Fruit fly (Drosophila melanogaster) whole organism, embryonic: Measurements from ENCODE around the gene Sprn.

Experiments
- Asciz ChIP-seq: fragments of 200-800 bp; sonication (Bioruptor generic); optimal IDR thresholded peaks from 2 replicates; lab custom pipeline; 2017; ENCODE audit warnings: missing biosample characterization, mild to moderate bottlenecking, missing genetic modification characterization, missing genetic modification reagents
- Awh ChIP-seq: fragments of 200-800 bp; sonication (Bioruptor generic); IDR thresholded peaks from 2 replicates; pipeline ENCODE4, ENCODE4 v1.3.6; 2022; ENCODE audit warnings: missing biosample characterization, missing genetic modification characterization
- CG10147 ChIP-seq: fragments of 200-800 bp; sonication (Bioruptor generic); optimal IDR thresholded peaks from 2 replicates; lab custom pipeline; 2019; ENCODE audit warnings: missing biosample characterization, mild to moderate bottlenecking, missing genetic modification characterization, moderate library complexity
- CG11695 ChIP-seq: fragments of 200-800 bp; sonication (Bioruptor generic); IDR thresholded peaks from 3 replicates; pipeline ENCODE4 v1.3.6; 2022; ENCODE audit warnings: missing biosample characterization, missing genetic modification characterization
- CG12155 ChIP-seq: fragments of 200-800 bp; sonication (Bioruptor generic); optimal IDR thresholded peaks from 3 replicates; lab custom pipeline; 2016; ENCODE audit warnings: missing biosample characterization, missing genetic modification characterization
- CG12219 ChIP-seq: fragments of 200-800 bp; sonication (Bioruptor generic); optimal IDR thresholded peaks from 3 replicates; lab custom pipeline; 2018; ENCODE audit warnings: missing biosample characterization, mild to moderate bottlenecking, missing genetic modification characterization
- CG14965 ChIP-seq: fragments of 200-800 bp; sonication (Bioruptor generic); optimal IDR thresholded peaks from 2 replicates; lab custom pipeline; 2016; ENCODE audit warnings: missing biosample characterization, missing genetic modification characterization, borderline replicate concordance
- CG15269 ChIP-seq: fragments of 200-800 bp; sonication (Bioruptor generic); optimal IDR thresholded peaks from 2 replicates; lab custom pipeline; 2018; ENCODE audit warnings: missing biosample characterization, mild to moderate bottlenecking, missing genetic modification characterization, moderate library complexity
- CG1603 ChIP-seq: fragments of 200-800 bp; sonication (Bioruptor generic); optimal IDR thresholded peaks from 2 replicates; lab custom pipeline; 2019; ENCODE audit warnings: missing biosample characterization, mild to moderate bottlenecking, missing genetic modification characterization, moderate library complexity
- CG17385 ChIP-seq: fragments of 200-800 bp; sonication (Bioruptor generic); optimal IDR thresholded peaks from 3 replicates; lab custom pipeline; 2018; ENCODE audit warnings: missing biosample characterization, mild to moderate bottlenecking, missing genetic modification characterization
- CG18262 ChIP-seq: fragments of 200-800 bp; optimal IDR thresholded peaks from 3 replicates; lab custom pipeline; 2019; ENCODE audit warnings: missing biosample characterization, mild to moderate bottlenecking, missing genetic modification characterization, moderate library complexity
- CG18476 ChIP-seq: fragments of 200-800 bp; sonication (Bioruptor generic); optimal IDR thresholded peaks from 2 replicates; lab custom pipeline; 2016; ENCODE audit warnings: missing biosample characterization, mild to moderate bottlenecking, missing genetic modification characterization
- CG2678 ChIP-seq: fragments of 200-800 bp; sonication (Bioruptor generic); optimal IDR thresholded peaks from 3 replicates; lab custom pipeline; 2019; ENCODE audit warnings: missing biosample characterization, mild to moderate bottlenecking, missing genetic modification characterization, moderate library complexity
- CG34376 ChIP-seq: fragments of 200-800 bp; sonication (Bioruptor generic); optimal IDR thresholded peaks from 2 replicates; lab custom pipeline; 2018; ENCODE audit warnings: missing biosample characterization, mild to moderate bottlenecking, missing genetic modification characterization
- CG34422 ChIP-seq: fragments of 200-800 bp; sonication (Bioruptor generic); IDR thresholded peaks from 3 replicates; pipeline ENCODE4 v1.3.6; 2022; ENCODE audit warnings: missing biosample characterization, missing genetic modification characterization
- CG4617 ChIP-seq: fragments of 200-800 bp; sonication (Bioruptor generic); optimal IDR thresholded peaks from 3 replicates; lab custom pipeline; 2016; ENCODE audit warnings: missing biosample characterization, missing genetic modification characterization, borderline replicate concordance
- CG6272 ChIP-seq: fragments of 200-800 bp; sonication (Bioruptor generic); IDR thresholded peaks from 2 replicates; pipeline ENCODE4 v1.3.6; 2022; ENCODE audit warnings: missing biosample characterization, missing genetic modification characterization
- CG6689 ChIP-seq: fragments of 200-800 bp; sonication (Bioruptor generic); IDR thresholded peaks from 2 replicates; pipeline ENCODE4 v1.3.6; 2022; ENCODE audit warnings: missing biosample characterization, missing genetic modification characterization
- CG6791 ChIP-seq: fragments of 200-800 bp; sonication (Bioruptor generic); IDR thresholded peaks from 3 replicates; pipeline ENCODE4 v1.3.6; 2022; ENCODE audit warnings: missing biosample characterization, missing genetic modification characterization; ENCODE audit not compliant: partially characterized antibody
- CG6854 ChIP-seq: fragments of 200-800 bp; sonication (Bioruptor generic); optimal IDR thresholded peaks from 3 replicates; lab custom pipeline; 2017; ENCODE audit warnings: missing biosample characterization, mild to moderate bottlenecking, missing genetic modification characterization
- CG7928 ChIP-seq: fragments of 200-800 bp; sonication (Bioruptor generic); optimal IDR thresholded peaks from 2 replicates; lab custom pipeline; 2017; ENCODE audit warnings: missing biosample characterization, mild to moderate bottlenecking, missing genetic modification characterization
- CG9797 ChIP-seq: fragments of 200-800 bp; sonication (Bioruptor generic); optimal IDR thresholded peaks from 3 replicates; lab custom pipeline; 2018; ENCODE audit warnings: missing biosample characterization, mild to moderate bottlenecking, missing genetic modification characterization
- Dref ChIP-seq: fragments of 200-800 bp; sonication (Bioruptor generic); IDR thresholded peaks from 2 replicates; pipeline ENCODE4 v1.3.6; 2022; ENCODE audit warnings: missing biosample characterization, missing genetic modification characterization
- ERR ChIP-seq: fragments of 200-800 bp; sonication (Bioruptor generic); optimal IDR thresholded peaks from 2 replicates; lab custom pipeline; 2016; ENCODE audit warnings: missing biosample characterization, missing genetic modification characterization
- GATAe ChIP-seq: fragments of 200-800 bp; sonication (Bioruptor generic); conservative IDR thresholded peaks from 2 replicates; pipeline ENCODE4 v1.3.6; 2022; ENCODE audit warnings: missing biosample characterization, missing genetic modification characterization
- HmgD ChIP-seq: fragments of 200-800 bp; sonication (Bioruptor generic); optimal IDR thresholded peaks from 3 replicates; lab custom pipeline; 2016; ENCODE audit warnings: missing biosample characterization, missing genetic modification characterization
- HmgZ ChIP-seq: fragments of 200-800 bp; sonication (Bioruptor generic); optimal IDR thresholded peaks from 2 replicates; lab custom pipeline; 2018; ENCODE audit warnings: missing biosample characterization, mild to moderate bottlenecking, missing genetic modification characterization
- Mad ChIP-seq: fragments of 200-800 bp; sonication (Bioruptor generic); optimal IDR thresholded peaks from 2 replicates; lab custom pipeline; 2016; ENCODE audit warnings: missing biosample characterization, missing genetic modification characterization
- NfI ChIP-seq: fragments of 200-800 bp; sonication (Bioruptor generic); optimal IDR thresholded peaks from 3 replicates; lab custom pipeline; 2018; ENCODE audit warnings: missing biosample characterization, mild to moderate bottlenecking, missing genetic modification characterization, moderate library complexity
- Sox102F ChIP-seq: fragments of 200-800 bp; sonication (Bioruptor generic); optimal IDR thresholded peaks from 2 replicates; lab custom pipeline; 2018; ENCODE audit warnings: missing biosample characterization, mild to moderate bottlenecking, missing genetic modification characterization, moderate library complexity
- Spps ChIP-seq: fragments of 200-800 bp; sonication (Bioruptor generic); optimal IDR thresholded peaks from 2 replicates; lab custom pipeline; 2018; ENCODE audit warnings: missing biosample characterization, mild to moderate bottlenecking, missing genetic modification characterization
- Usf ChIP-seq: fragments of 200-800 bp; sonication (Bioruptor generic); optimal IDR thresholded peaks from 2 replicates; lab custom pipeline; 2017; ENCODE audit warnings: missing genotype, missing biosample characterization, missing genetic modification characterization
- ase ChIP-seq: fragments of 200-800 bp; sonication (Bioruptor generic); IDR thresholded peaks from 3 replicates; pipeline ENCODE4 v1.3.6; 2022; ENCODE audit warnings: missing biosample characterization, missing genetic modification characterization
- bbx ChIP-seq: fragments of 200-800 bp; sonication (Bioruptor generic); IDR thresholded peaks from 2 replicates; pipeline ENCODE4 v1.3.6; 2022; ENCODE audit warnings: missing biosample characterization, missing genetic modification characterization; ENCODE audit not compliant: partially characterized antibody
- bigmax ChIP-seq: fragments of 200-800 bp; sonication (Bioruptor generic); optimal IDR thresholded peaks from 2 replicates; lab custom pipeline; 2018; ENCODE audit warnings: missing biosample characterization, mild to moderate bottlenecking, missing genetic modification characterization
- chn ChIP-seq: fragments of 200-800 bp; sonication (Bioruptor generic); optimal IDR thresholded peaks from 2 replicates; lab custom pipeline; 2016; ENCODE audit warnings: missing biosample characterization, missing genetic modification characterization
- croc ChIP-seq: fragments of 200-800 bp; sonication (Bioruptor generic); conservative IDR thresholded peaks from 3 replicates; pipeline ENCODE4 v1.3.6; 2022; ENCODE audit warnings: missing biosample characterization, missing genetic modification characterization
- crp ChIP-seq, 2 experiments: fragments of 200-800 bp; sonication (Bioruptor generic); optimal IDR thresholded peaks; 2 replicates in 1 of 2; 3 replicates in 1 of 2; lab custom pipeline; 2017; ENCODE audit warnings: missing biosample characterization in 2 of 2, missing genetic modification characterization in 2 of 2, mild to moderate bottlenecking in 1 of 2, moderate library complexity in 1 of 2
- hb ChIP-seq: fragments of 200-800 bp; sonication (Bioruptor generic); IDR thresholded peaks from 3 replicates; pipeline ENCODE4 v1.3.6; 2022; ENCODE audit warnings: missing biosample characterization, missing genetic modification characterization; ENCODE audit not compliant: partially characterized antibody
- lbe ChIP-seq: fragments of 200-800 bp; sonication (Bioruptor generic); optimal IDR thresholded peaks from 2 replicates; lab custom pipeline; 2016; ENCODE audit warnings: missing biosample characterization, mild to moderate bottlenecking, missing genetic modification characterization
- pnt ChIP-seq: fragments of 200-800 bp; sonication (Bioruptor generic); optimal IDR thresholded peaks from 3 replicates; lab custom pipeline; 2016; ENCODE audit warnings: missing biosample characterization, missing genetic modification characterization
- ranshi ChIP-seq: fragments of 200-800 bp; sonication (Bioruptor generic); IDR thresholded peaks from 2 replicates; pipeline ENCODE4 v1.3.6; 2022; ENCODE audit warnings: missing biosample characterization, missing genetic modification characterization
- row ChIP-seq: fragments of 200-800 bp; sonication (Bioruptor generic); IDR thresholded peaks from 3 replicates; pipeline ENCODE4 v1.3.6; 2022; ENCODE audit warnings: missing biosample characterization, missing genetic modification characterization
- sens-2 ChIP-seq: fragments of 200-800 bp; sonication (Bioruptor generic); IDR thresholded peaks from 2 replicates; pipeline ENCODE4 v1.3.6; 2022; ENCODE audit warnings: missing biosample characterization, missing genetic modification characterization
- stc ChIP-seq: fragments of 200-800 bp; sonication (Bioruptor generic); IDR thresholded peaks from 2 replicates; pipeline ENCODE4 v1.3.6; 2022; ENCODE audit warnings: missing biosample characterization, missing genetic modification characterization
- tap ChIP-seq: fragments of 200-800 bp; optimal IDR thresholded peaks from 3 replicates; lab custom pipeline; 2019; ENCODE audit warnings: missing biosample characterization, mild to moderate bottlenecking, missing genetic modification characterization, moderate library complexity
- tll ChIP-seq, 2 experiments: fragments of 200-800 bp in 1 of 2; fragments of >200 bp in 1 of 2; sonication (Bioruptor generic) in 1 of 2; optimal IDR thresholded peaks; 2 replicates each; lab custom pipeline; 2017 to 2019; ENCODE audit warnings: missing biosample characterization in 2 of 2, missing genetic modification characterization in 2 of 2, mild to moderate bottlenecking in 1 of 2, moderate library complexity in 1 of 2
- unc-4 ChIP-seq: fragments of 200-800 bp; sonication (Bioruptor generic); IDR thresholded peaks from 2 replicates; pipeline ENCODE4 v1.3.6; 2022; ENCODE audit warnings: missing biosample characterization, missing genetic modification characterization; ENCODE audit not compliant: partially characterized antibody
- wor ChIP-seq: fragments of 200-800 bp; sonication (Bioruptor generic); IDR thresholded peaks from 2 replicates; pipeline ENCODE4 v1.3.6; 2022; ENCODE audit warnings: missing biosample characterization, missing genetic modification characterization
- zfh2 ChIP-seq: fragments of 200-800 bp; sonication (Bioruptor generic); optimal IDR thresholded peaks from 2 replicates; lab custom pipeline; 2016; ENCODE audit warnings: missing biosample characterization, missing genetic modification characterization

Gene Sprn

DNA sequence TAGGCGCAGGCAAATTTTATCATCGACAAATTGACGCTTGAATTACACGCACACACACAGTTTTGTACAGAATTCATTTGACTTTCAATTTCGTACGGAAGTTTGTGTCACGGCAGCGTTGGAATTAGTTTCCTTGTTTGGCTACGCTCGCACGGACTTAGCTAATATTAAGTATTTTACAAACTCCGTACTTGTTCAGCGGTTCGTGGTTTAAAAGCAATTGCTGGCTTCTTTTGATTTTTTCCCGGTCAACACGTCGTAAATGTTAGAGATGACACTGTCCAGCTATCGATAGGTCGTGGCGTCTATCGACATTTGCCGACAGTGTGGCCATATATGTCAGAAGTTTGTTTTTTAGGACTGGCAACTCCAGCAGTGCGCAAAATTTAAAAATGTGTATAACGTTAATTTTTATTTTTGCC, 45.6 kb upstream of the Sprn start, which contains the start of gene CycA (continued):
- no peak for TF ChIP-seq ase (GFP tag; lab: Robert Waterston, UW)
- peak; percentile 15 for TF ChIP-seq CG12155 (GFP tag; lab: Kevin White, UChicago)
- no peak for TF ChIP-seq CG11695 (GFP tag; lab: Robert Waterston, UW)
- no peak for TF ChIP-seq pnt (GFP tag; lab: Kevin White, UChicago)
- peak; percentile 29 for TF ChIP-seq CG4617 (GFP tag; lab: Kevin White, UChicago)
- no peak for TF ChIP-seq ERR (GFP tag; lab: Kevin White, UChicago)
- TF ChIP-seq Usf (GFP tag; lab: Kevin White, UChicago): no peak
- TF ChIP-seq CG7928 (GFP tag; lab: Kevin White, UChicago): no peak
- TF ChIP-seq CG2678: no peak
- 0 out of 2 replicates have a peak, but pooled peaks have one; percentile 2 for TF ChIP-seq ranshi
- peak; percentile 2 for TF ChIP-seq CG18262 (tag; lab: Kevin White, UChicago)
- no peak for TF ChIP-seq sens-2
- no peak for TF ChIP-seq CG6689 (GFP tag; lab: Robert Waterston, UW)
- TF ChIP-seq row (GFP tag; lab: Robert Waterston, UW): peak; percentile 13; the same call in 1 of the 3 replicates
- no peak for TF ChIP-seq CG6272 (GFP tag; lab: Robert Waterston, UW)
- no peak for TF ChIP-seq NfI (GFP tag; lab: Kevin White, UChicago)
- TF ChIP-seq CG12219 (GFP tag; lab: Kevin White, UChicago): no peak
- peak; percentile 85 for TF ChIP-seq unc-4 (GFP tag; lab: Robert Waterston, UW)
- TF ChIP-seq Dref: peak; percentile 95
- peak; percentile 89 for TF ChIP-seq bbx
- peak; percentile 40 for TF ChIP-seq HmgZ (tag; lab: Kevin White, UChicago)
- peak; percentile 94 for TF ChIP-seq CG9797 (GFP tag; lab: Kevin White, UChicago)
- TF ChIP-seq CG17385 (GFP tag; lab: Kevin White, UChicago): no peak
- no peak for TF ChIP-seq CG10147 (GFP tag; lab: Kevin White, UChicago)
- no peak for TF ChIP-seq CG18476
- no peak for TF ChIP-seq GATAe (GFP tag; lab: Robert Waterston, UW)
- peak; percentile 26 for TF ChIP-seq zfh2 (GFP tag; lab: Kevin White, UChicago)
- peak; percentile 43 for TF ChIP-seq CG34376 (GFP tag; lab: Kevin White, UChicago)
- TF ChIP-seq lbe (GFP tag; lab: Kevin White, UChicago): peak; percentile 8
- no peak for TF ChIP-seq chn (GFP tag; lab: Kevin White, UChicago)
- TF ChIP-seq stc (GFP tag; lab: Robert Waterston, UW): no peak
- TF ChIP-seq croc (GFP tag; lab: Robert Waterston, UW): no peak
- TF ChIP-seq Sox102F (GFP tag; lab: Kevin White, UChicago): no peak
- TF ChIP-seq wor (GFP tag; lab: Robert Waterston, UW): no peak
- no peak for TF ChIP-seq CG6854 (GFP tag; lab: Kevin White, UChicago)
- no peak for TF ChIP-seq Asciz (GFP tag; lab: Kevin White, UChicago)
- TF ChIP-seq tap (tag; lab: Kevin White, UChicago): no peak
- TF ChIP-seq CG34422 (GFP tag; lab: Robert Waterston, UW): no peak
- peak; percentile 1 for TF ChIP-seq Mad (GFP tag; lab: Kevin White, UChicago)
- TF ChIP-seq crp (GFP tag; optimal IDR thresholded peaks at IDR 0.05; lab: Kevin White, UChicago): peak in 1 of 2 experiments; percentile 24
- no peak for TF ChIP-seq Awh (GFP tag; lab: Robert Waterston, UW)
- no peak for TF ChIP-seq CG14965 (GFP tag; lab: Kevin White, UChicago)
- TF ChIP-seq bigmax (GFP tag; lab: Kevin White, UChicago): no peak
- TF ChIP-seq CG15269: no peak
- peak; percentile 59 for TF ChIP-seq CG1603 (tag; lab: Kevin White, UChicago)
- peak; percentile 10 for TF ChIP-seq HmgD (GFP tag; lab: Kevin White, UChicago)
- peak; percentile 88 for TF ChIP-seq CG6791 (GFP tag; lab: Robert Waterston, UW)
- TF ChIP-seq Spps: no peak
- peak in 1 of 2 experiments; percentile 82 for TF ChIP-seq tll (GFP tag; optimal IDR thresholded peaks at IDR 0.05; lab: Kevin White, UChicago)
- TF ChIP-seq hb (GFP tag; lab: Robert Waterston, UW): peak; percentile 76
